Worm (Caenorhabditis elegans) whole organism, L1 larva: ENCODE measurements around the gene T19D7.5.
A peak's percentile ranks its signal among the peaks of the same experiment; 100 is the strongest.

Experiments used
- C34B4.2 ChIP-seq: sonication (generic microtip); optimal IDR thresholded peaks from 2 replicates; lab custom pipeline; 2017; ENCODE audit warnings: mild to moderate bottlenecking, missing genetic modification characterization, missing compliant biosample characterization
- ceh-63 ChIP-seq: fragments of 200-800 bp; sonication (Bioruptor generic); optimal IDR thresholded peaks from 2 replicates; lab custom pipeline; 2018; ENCODE audit warnings: mild to moderate bottlenecking, missing genetic modification characterization, missing compliant biosample characterization
- efl-1 ChIP-seq, 4 experiments: fragments of 150-350 bp; optimal IDR thresholded peaks in 3 of 4; peaks in 1 of 4; 1 replicate in 1 of 4; 2 replicates in 3 of 4; lab custom pipeline; 2014; ENCODE audit warnings: missing biosample characterization in 2 of 4, missing genetic modification characterization in 2 of 4, missing genetic modification reagents in 2 of 4
- elt-2 ChIP-seq: sonication (generic microtip); optimal IDR thresholded peaks from 2 replicates; lab custom pipeline; 2016; ENCODE audit warnings: missing genetic modification characterization, mild to moderate bottlenecking, inconsistent platforms, missing compliant biosample characterization, missing genetic modification reagents
- elt-3 ChIP-seq, 6 experiments: fragments of 150-350 bp in 1 of 6; sonication (generic microtip); optimal IDR thresholded peaks; 2 replicates each; lab custom pipeline; 2017 to 2018; ENCODE audit warnings: missing biosample characterization in 6 of 6, missing genetic modification characterization in 6 of 6, inconsistent platforms in 1 of 6
- ets-5 ChIP-seq: fragments of 200-800 bp; sonication (Bioruptor generic); IDR thresholded peaks from 2 replicates; pipeline ENCODE4 v1.3.6; 2022; ENCODE audit warnings: missing genetic modification characterization, missing compliant biosample characterization
- fkh-10 ChIP-seq: sonication (generic microtip); optimal IDR thresholded peaks from 2 replicates; lab custom pipeline; 2017; ENCODE audit warnings: missing biosample characterization, missing genetic modification reagents, missing genetic modification characterization
- fos-1 ChIP-seq: fragments of 150-350 bp; optimal IDR thresholded peaks from 2 replicates; lab custom pipeline; 2014; ENCODE audit warnings: missing biosample characterization, missing genetic modification characterization
- hlh-17 ChIP-seq: fragments of 200-800 bp; sonication (Bioruptor generic); optimal IDR thresholded peaks from 2 replicates; lab custom pipeline; 2018; ENCODE audit warnings: missing genetic modification characterization, mild to moderate bottlenecking, missing compliant biosample characterization, moderate library complexity, borderline replicate concordance
- hpl-2 ChIP-seq: fragments of 150-350 bp; optimal IDR thresholded peaks from 2 replicates; lab custom pipeline; 2014; ENCODE audit warnings: missing biosample characterization, missing genetic modification reagents, missing genetic modification characterization
- jun-1 ChIP-seq: fragments of 150-350 bp; optimal IDR thresholded peaks from 2 replicates; lab custom pipeline; 2014; ENCODE audit warnings: missing biosample characterization, missing genetic modification reagents, missing genetic modification characterization
- lin-13 ChIP-seq: fragments of 150-350 bp; optimal IDR thresholded peaks from 2 replicates; lab custom pipeline; 2014; ENCODE audit warnings: missing biosample characterization, missing genetic modification reagents, missing genetic modification characterization
- lin-14 ChIP-seq: fragments of 200-800 bp; sonication (Bioruptor generic); optimal IDR thresholded peaks from 2 replicates; lab custom pipeline; 2018; ENCODE audit warnings: mild to moderate bottlenecking, missing genetic modification characterization, moderate library complexity, missing compliant biosample characterization
- lin-35 ChIP-seq, 2 experiments: fragments of 150-350 bp; optimal IDR thresholded peaks; 2 replicates each; lab custom pipeline; 2014; ENCODE audit warnings: missing biosample characterization in 2 of 2, missing genetic modification characterization in 2 of 2, missing genetic modification reagents in 2 of 2
- mdl-1 ChIP-seq, 2 experiments: fragments of 150-350 bp; optimal IDR thresholded peaks; 2 replicates each; lab custom pipeline; 2014 to 2017; ENCODE audit warnings: missing biosample characterization in 2 of 2, missing genetic modification characterization in 2 of 2, inconsistent platforms in 1 of 2
- nhr-11 ChIP-seq: fragments of 150-350 bp; optimal IDR thresholded peaks from 2 replicates; lab custom pipeline; 2014; ENCODE audit warnings: missing biosample characterization, missing genetic modification characterization
- nhr-20 ChIP-seq: sonication (generic microtip); optimal IDR thresholded peaks from 2 replicates; lab custom pipeline; 2016; ENCODE audit warnings: mild to moderate bottlenecking, missing genetic modification characterization, missing compliant biosample characterization
- nhr-71 ChIP-seq: sonication (generic microtip); optimal IDR thresholded peaks from 2 replicates; lab custom pipeline; 2016; ENCODE audit warnings: mild to moderate bottlenecking, missing genetic modification characterization, moderate library complexity, missing compliant biosample characterization
- nhr-76 ChIP-seq: sonication (generic microtip); optimal IDR thresholded peaks from 2 replicates; lab custom pipeline; 2017; ENCODE audit warnings: missing biosample characterization, missing genetic modification characterization
- nhr-85 ChIP-seq: sonication (generic microtip); peaks from one replicate; lab custom pipeline; 2016; ENCODE audit warnings: missing genetic modification characterization, inconsistent platforms, missing compliant biosample characterization
- rnt-1 ChIP-seq: sonication (generic microtip); optimal IDR thresholded peaks from 2 replicates; lab custom pipeline; 2016; ENCODE audit warnings: mild to moderate bottlenecking, missing genetic modification characterization, moderate library complexity, missing compliant biosample characterization
- skn-1 ChIP-seq: fragments of 150-350 bp; optimal IDR thresholded peaks from 2 replicates; lab custom pipeline; 2014; ENCODE audit warnings: missing biosample characterization, missing genetic modification characterization
- snpc-4 ChIP-seq: fragments of 150-350 bp; optimal IDR thresholded peaks from 2 replicates; lab custom pipeline; 2014; ENCODE audit warnings: missing biosample characterization, missing genetic modification characterization
- tbx-2 ChIP-seq: sonication (generic microtip); optimal IDR thresholded peaks from 2 replicates; lab custom pipeline; 2016; ENCODE audit warnings: missing genetic modification characterization, missing compliant biosample characterization
- tlp-1 ChIP-seq: fragments of 150-350 bp; optimal IDR thresholded peaks from 2 replicates; lab custom pipeline; 2014; ENCODE audit warnings: missing biosample characterization, missing genetic modification characterization
- unc-130 ChIP-seq: fragments of 150-350 bp; optimal IDR thresholded peaks from 2 replicates; lab custom pipeline; 2017; ENCODE audit warnings: missing biosample characterization, missing genetic modification characterization, inconsistent platforms
- unc-62 ChIP-seq: fragments of 150-350 bp; optimal IDR thresholded peaks from 2 replicates; lab custom pipeline; 2014; ENCODE audit warnings: missing biosample characterization, missing genetic modification reagents, missing genetic modification characterization
- unc-98 ChIP-seq: fragments of 200-800 bp; sonication (Bioruptor generic); IDR thresholded peaks from 2 replicates; pipeline ENCODE4 v1.3.6; 2022; ENCODE audit warnings: missing genetic modification characterization, missing compliant biosample characterization
- vab-15 ChIP-seq: sonication (generic microtip); optimal IDR thresholded peaks from 2 replicates; lab custom pipeline; 2017; ENCODE audit warnings: missing genotype, mild to moderate bottlenecking, missing genetic modification characterization, missing compliant biosample characterization
- ztf-11 ChIP-seq, 2 experiments: sonication (generic microtip); optimal IDR thresholded peaks; 2 replicates each; lab custom pipeline; 2016 to 2017; ENCODE audit warnings: missing genetic modification characterization in 2 of 2, missing biosample characterization in 1 of 2, missing compliant biosample characterization in 1 of 2

T19D7.5 gene

ce11 chrX:688602-689001 lies 22.6 kb upstream of the T19D7.5 start:
- TF ChIP-seq vab-15 (no peak), tlp-1 (tag; lab: Kevin White, UChicago) (no peak), tbx-2 (tag; lab: Kevin White, UChicago) (peak; percentile 8), ceh-63 (GFP tag; lab: Kevin White, UChicago) (peak; percentile 54), jun-1 (tag; lab: Kevin White, UChicago) (no peak), lin-14 (GFP tag; lab: Kevin White, UChicago) (peak; percentile 54)

DNA sequence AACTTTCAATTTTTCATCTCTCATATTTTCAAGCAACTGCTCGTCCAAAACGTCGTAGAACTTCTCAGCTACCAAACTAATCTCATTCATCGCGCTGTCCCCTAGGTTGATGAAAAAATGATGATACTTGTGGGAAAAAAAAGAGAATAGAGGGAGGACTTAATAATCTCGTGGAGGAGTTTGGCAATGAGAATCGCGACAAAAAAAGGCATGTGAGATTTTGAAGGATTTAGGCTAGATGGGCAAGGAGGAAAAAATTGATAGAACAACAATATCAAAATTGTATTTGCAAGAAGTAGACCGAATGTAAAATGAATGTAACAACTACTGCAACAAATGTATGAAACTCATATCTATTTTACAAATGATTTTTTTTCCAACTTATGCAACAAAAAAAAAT lies 16.7 kb upstream of the T19D7.5 start, which contains the start of gene Y9C12A.1:
Gene Y9C12A.1, minus strand, starts transcription at position 101 of the 400 bp plus-strand sequence.
- TF ChIP-seq mdl-1 (tag; optimal IDR thresholded peaks at IDR 0.05; lab: Kevin White, UChicago) (no peak), ztf-11 (tag; optimal IDR thresholded peaks at IDR 0.05; lab: Kevin White, UChicago) (no peak), fkh-10 (no peak), fos-1 (tag; lab: Kevin White, UChicago) (no peak), hlh-17 (GFP tag; lab: Kevin White, UChicago) (no peak), lin-35 (GFP tag; optimal IDR thresholded peaks at IDR 0.05; lab: Kevin White, UChicago) (no peak), efl-1 (optimal IDR thresholded peaks at IDR 0.05; lab: Kevin White, UChicago) (no peak), efl-1 (GFP tag; optimal IDR thresholded peaks at IDR 0.05 in 1 of 2; lab: Kevin White, UChicago) (no peak), skn-1 (no peak), rnt-1 (no peak), unc-130 (tag; lab: Kevin White, UChicago) (no peak)

DNA sequence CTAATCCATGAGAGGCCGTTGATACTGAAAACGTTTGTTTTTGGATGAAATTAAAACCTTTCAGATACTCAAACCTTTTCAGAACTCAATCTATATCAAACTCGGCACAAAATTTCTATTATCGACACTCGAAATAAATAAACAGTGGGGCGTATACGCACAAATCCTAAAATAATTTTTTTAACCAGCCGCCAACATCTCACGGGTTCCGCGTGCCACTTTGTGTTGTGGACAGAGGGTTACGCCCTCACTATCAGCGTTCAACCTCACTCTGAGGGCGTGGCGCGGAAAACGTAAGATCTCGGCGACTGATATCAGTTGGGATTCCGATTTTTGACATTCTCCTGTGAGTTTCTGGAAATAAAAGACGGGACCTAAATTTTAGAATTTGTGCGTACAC lies 15.4 kb upstream of the T19D7.5 start:
- TF ChIP-seq ets-5 (no peak), nhr-71 (no peak), tbx-2 (tag; lab: Kevin White, UChicago) (no peak), fos-1 (tag; lab: Kevin White, UChicago) (no peak), snpc-4 (tag; lab: Kevin White, UChicago) (peak; percentile 59), efl-1 (optimal IDR thresholded peaks at IDR 0.05; lab: Kevin White, UChicago) (no peak), efl-1 (GFP tag; optimal IDR thresholded peaks at IDR 0.05 in 1 of 2; lab: Kevin White, UChicago) (peak in 1 of 2 experiments; percentile 21)

ce11 chrX:680920-681319 lies 14.9 kb upstream of the T19D7.5 start, which contains the start of gene T19D7.7:
T19D7.7 (minus strand) TSS chrX:681020.
- TF ChIP-seq efl-1 (optimal IDR thresholded peaks at IDR 0.05; lab: Kevin White, UChicago): no peak
- TF ChIP-seq efl-1 (GFP tag; optimal IDR thresholded peaks at IDR 0.05 in 1 of 2; lab: Kevin White, UChicago): no peak
- no peak for TF ChIP-seq unc-98 (GFP tag; lab: Robert Waterston, UW)
- no peak for TF ChIP-seq nhr-11
- TF ChIP-seq nhr-76 (tag; lab: Kevin White, UChicago): no peak
- TF ChIP-seq, all 84 proteins: peak for 0

- TF ChIP-seq lin-13 (GFP tag; lab: Kevin White, UChicago) (no peak), nhr-20 (no peak), C34B4.2 (tag; lab: Kevin White, UChicago) (no peak), nhr-85 (tag; lab: Kevin White, UChicago) (peak; percentile 15), elt-2 (tag; lab: Kevin White, UChicago) (no peak), hpl-2 (no peak), nhr-11 (no peak), unc-62 (GFP tag; lab: Kevin White, UChicago) (no peak)
Observed at ce11 chrX:671807-672206, 5.8 kb upstream of the T19D7.5 start, which contains the start of gene lgc-32. lgc-32 (plus strand) TSS chrX:672107.

ce11 chrX:670603-671002 lies 4.6 kb upstream of the T19D7.5 start, which contains the start of gene T19D7.6:
T19D7.6 (minus strand) TSS chrX:670800.
- TF ChIP-seq efl-1 (optimal IDR thresholded peaks at IDR 0.05; lab: Kevin White, UChicago) (no peak), efl-1 (GFP tag; optimal IDR thresholded peaks at IDR 0.05 in 1 of 2; lab: Kevin White, UChicago) (peak in 1 of 2 experiments; percentile 2), elt-2 (tag; lab: Kevin White, UChicago) (peak; percentile 43), lin-35 (GFP tag; optimal IDR thresholded peaks at IDR 0.05; lab: Kevin White, UChicago) (peak in 1 of 2 experiments; percentile 20), elt-3 (tag; optimal IDR thresholded peaks at IDR 0.05; lab: Kevin White, UChicago) (no peak)
- TF ChIP-seq, all 84 proteins: peak for 3
